Fruit fly (Drosophila melanogaster) whole organism, embryonic: ENCODE data around the gene Reg-2.

Experiments used
- B-H2 ChIP-seq: fragments of 200-800 bp; sonication (Bioruptor generic); optimal IDR thresholded peaks from 2 replicates; lab custom pipeline; 2018; ENCODE audit warnings: missing biosample characterization, mild to moderate bottlenecking, missing genetic modification characterization
- Bteb2 ChIP-seq: fragments of 200-800 bp; sonication (Bioruptor generic); optimal IDR thresholded peaks from 2 replicates; lab custom pipeline; 2016; ENCODE audit warnings: missing biosample characterization, missing genetic modification characterization
- CG10462 ChIP-seq: fragments of 200-800 bp; sonication (Bioruptor generic); optimal IDR thresholded peaks from 2 replicates; lab custom pipeline; 2016; ENCODE audit warnings: missing biosample characterization, missing genetic modification characterization
- CG12744 ChIP-seq: fragments of 200-800 bp; sonication (Bioruptor generic); optimal IDR thresholded peaks from 2 replicates; lab custom pipeline; 2016; ENCODE audit warnings: missing biosample characterization, missing genetic modification characterization
- CG15269 ChIP-seq: fragments of 200-800 bp; sonication (Bioruptor generic); optimal IDR thresholded peaks from 2 replicates; lab custom pipeline; 2018; ENCODE audit warnings: missing biosample characterization, mild to moderate bottlenecking, missing genetic modification characterization, moderate library complexity
- CG15514 ChIP-seq: fragments of 200-800 bp; sonication (Bioruptor generic); optimal IDR thresholded peaks from 3 replicates; lab custom pipeline; 2017; ENCODE audit warnings: missing biosample characterization, missing genetic modification characterization, mild to moderate bottlenecking, moderate library complexity, missing genetic modification reagents
- CG15696 ChIP-seq: fragments of 200-800 bp; sonication (Bioruptor generic); optimal IDR thresholded peaks from 2 replicates; lab custom pipeline; 2019; ENCODE audit warnings: missing biosample characterization, mild to moderate bottlenecking, missing genetic modification characterization, moderate library complexity
- CG16815 ChIP-seq: fragments of 200-800 bp; sonication (Bioruptor generic); optimal IDR thresholded peaks from 3 replicates; lab custom pipeline; 2017; ENCODE audit warnings: missing biosample characterization, mild to moderate bottlenecking, missing genetic modification characterization
- CG17829 ChIP-seq: fragments of 200-800 bp; optimal IDR thresholded peaks from 2 replicates; lab custom pipeline; 2019; ENCODE audit warnings: missing biosample characterization, mild to moderate bottlenecking, missing genetic modification characterization, moderate library complexity
- CG1832 ChIP-seq: fragments of 200-800 bp; sonication (Bioruptor generic); optimal IDR thresholded peaks from 2 replicates; lab custom pipeline; 2017; ENCODE audit warnings: missing biosample characterization, mild to moderate bottlenecking, missing genetic modification characterization, inconsistent platforms
- CG2712 ChIP-seq: fragments of 200-800 bp; optimal IDR thresholded peaks from 3 replicates; lab custom pipeline; 2019; ENCODE audit warnings: missing biosample characterization, mild to moderate bottlenecking, missing genetic modification characterization, moderate library complexity
- CG2875 ChIP-seq: fragments of 200-800 bp; sonication (Bioruptor generic); optimal IDR thresholded peaks from 2 replicates; lab custom pipeline; 2017; ENCODE audit warnings: missing biosample characterization, mild to moderate bottlenecking, missing genetic modification characterization, missing genetic modification reagents
- CG31224 ChIP-seq: fragments of 200-800 bp; sonication (Bioruptor generic); IDR thresholded peaks from 2 replicates; pipeline ENCODE4 v1.3.6; 2022; ENCODE audit warnings: missing biosample characterization, missing genetic modification characterization
- CG32772 ChIP-seq: fragments of 200-800 bp; sonication (Bioruptor generic); IDR thresholded peaks from 2 replicates; pipeline ENCODE4 v1.3.6; 2022; ENCODE audit warnings: missing biosample characterization, missing genetic modification characterization
- CG34422 ChIP-seq: fragments of 200-800 bp; sonication (Bioruptor generic); IDR thresholded peaks from 3 replicates; pipeline ENCODE4 v1.3.6; 2022; ENCODE audit warnings: missing biosample characterization, missing genetic modification characterization
- CG43689 ChIP-seq: fragments of 200-800 bp; sonication (Bioruptor generic); IDR thresholded peaks from 2 replicates; pipeline ENCODE4 v1.3.6; 2022; ENCODE audit warnings: missing biosample characterization, missing genetic modification characterization
- CG4730 ChIP-seq: fragments of 200-800 bp; sonication (Bioruptor generic); IDR thresholded peaks from 2 replicates; pipeline ENCODE4 v1.3.6; 2022; ENCODE audit warnings: missing biosample characterization, missing genetic modification characterization
- CG7271 ChIP-seq: fragments of 200-800 bp; sonication (Bioruptor generic); optimal IDR thresholded peaks from 2 replicates; lab custom pipeline; 2018; ENCODE audit warnings: missing biosample characterization, mild to moderate bottlenecking, missing genetic modification characterization, moderate library complexity
- CG8359 ChIP-seq: fragments of 200-800 bp; sonication (Bioruptor generic); optimal IDR thresholded peaks from 2 replicates; lab custom pipeline; 2017; ENCODE audit warnings: missing biosample characterization, mild to moderate bottlenecking, missing genetic modification characterization, borderline replicate concordance
- CG8765 ChIP-seq: fragments of 200-800 bp; sonication (Bioruptor generic); IDR thresholded peaks from 2 replicates; pipeline ENCODE4 v1.3.6; 2022; ENCODE audit warnings: missing biosample characterization, missing genetic modification characterization
- CG9215 ChIP-seq: fragments of 200-800 bp; sonication (Bioruptor generic); IDR thresholded peaks from 2 replicates; pipeline ENCODE4 v1.3.6; 2022; ENCODE audit warnings: missing biosample characterization, missing genetic modification characterization
- Dip3 ChIP-seq: fragments of 200-800 bp; sonication (Bioruptor generic); optimal IDR thresholded peaks from 3 replicates; lab custom pipeline; 2016; ENCODE audit warnings: missing biosample characterization, missing genetic modification characterization
- Dp ChIP-seq: fragments of 200-800 bp; sonication (Bioruptor generic); optimal IDR thresholded peaks from 2 replicates; lab custom pipeline; 2018; ENCODE audit warnings: missing biosample characterization, mild to moderate bottlenecking, missing genetic modification characterization, moderate library complexity
- Gug ChIP-seq: fragments of 200-800 bp; sonication (Bioruptor generic); IDR thresholded peaks from 4 replicates; pipeline ENCODE4 v1.3.6; 2022; ENCODE audit warnings: missing biosample characterization, missing genetic modification characterization
- HLH54F ChIP-seq: fragments of 200-800 bp; sonication (Bioruptor generic); optimal IDR thresholded peaks from 3 replicates; lab custom pipeline; 2016; ENCODE audit warnings: missing biosample characterization, missing genetic modification characterization
- Hmr ChIP-seq: fragments of 200-800 bp; sonication (Bioruptor generic); optimal IDR thresholded peaks from 3 replicates; lab custom pipeline; 2017; ENCODE audit warnings: mild to moderate bottlenecking, missing biosample characterization, missing genetic modification reagents, missing genetic modification characterization
- Max ChIP-seq: fragments of 200-800 bp; sonication (Bioruptor generic); optimal IDR thresholded peaks from 2 replicates; lab custom pipeline; 2016; ENCODE audit warnings: missing biosample characterization, mild to moderate bottlenecking, missing genetic modification characterization
- Mrtf ChIP-seq: fragments of 200-800 bp; sonication (Bioruptor generic); IDR thresholded peaks from 3 replicates; pipeline ENCODE4 v1.3.6; 2022; ENCODE audit warnings: missing biosample characterization, missing genetic modification characterization
- Sry-β ChIP-seq: fragments of 200-800 bp; sonication (Bioruptor generic); optimal IDR thresholded peaks from 2 replicates; lab custom pipeline; 2018; ENCODE audit warnings: missing biosample characterization, mild to moderate bottlenecking, missing genetic modification characterization, moderate library complexity
- Ssrp ChIP-seq: fragments of 200-800 bp; sonication (Bioruptor generic); optimal IDR thresholded peaks from 2 replicates; lab custom pipeline; 2018; ENCODE audit warnings: missing biosample characterization, mild to moderate bottlenecking, missing genetic modification characterization, moderate library complexity
- Vsx1 ChIP-seq: fragments of 200-800 bp; sonication (Bioruptor generic); optimal IDR thresholded peaks from 2 replicates; lab custom pipeline; 2017; ENCODE audit warnings: missing biosample characterization, mild to moderate bottlenecking, missing genetic modification characterization, missing genetic modification reagents
- ap ChIP-seq: fragments of 200-800 bp; sonication (Bioruptor generic); IDR thresholded peaks from 2 replicates; pipeline ENCODE4 v1.3.6; 2022; ENCODE audit warnings: missing biosample characterization, missing genetic modification characterization
- bbx ChIP-seq: fragments of 200-800 bp; sonication (Bioruptor generic); IDR thresholded peaks from 2 replicates; pipeline ENCODE4 v1.3.6; 2022; ENCODE audit warnings: missing biosample characterization, missing genetic modification characterization; ENCODE audit not compliant: partially characterized antibody
- bsh ChIP-seq, 2 experiments: fragments of 200-800 bp; sonication (Bioruptor generic); optimal IDR thresholded peaks; 2 replicates each; lab custom pipeline; 2017 to 2018; ENCODE audit warnings: mild to moderate bottlenecking in 2 of 2, missing biosample characterization in 2 of 2, missing genetic modification characterization in 2 of 2, moderate library complexity in 1 of 2
- dm ChIP-seq: fragments of 200-800 bp; sonication (Bioruptor generic); optimal IDR thresholded peaks from 3 replicates; lab custom pipeline; 2016; ENCODE audit warnings: missing biosample characterization, missing genetic modification characterization
- exex ChIP-seq: fragments of 200-800 bp; sonication (Bioruptor generic); optimal IDR thresholded peaks from 4 replicates; lab custom pipeline; 2018; ENCODE audit warnings: missing biosample characterization, mild to moderate bottlenecking, missing genetic modification characterization, moderate library complexity
- gfzf ChIP-seq: fragments of 200-800 bp; sonication (Bioruptor generic); optimal IDR thresholded peaks from 2 replicates; lab custom pipeline; 2016; ENCODE audit warnings: missing biosample characterization, mild to moderate bottlenecking, missing genetic modification characterization, moderate library complexity
- gro ChIP-seq: fragments of 200-800 bp; sonication (Bioruptor generic); optimal IDR thresholded peaks from 2 replicates; lab custom pipeline; 2016; ENCODE audit warnings: missing biosample characterization, missing genetic modification characterization
- klu ChIP-seq: fragments of 200-800 bp; sonication (Bioruptor generic); IDR thresholded peaks from 2 replicates; pipeline ENCODE4 v1.3.6; 2022; ENCODE audit warnings: missing biosample characterization, missing genetic modification characterization
- kni ChIP-seq: fragments of 200-800 bp; sonication (Bioruptor generic); optimal IDR thresholded peaks from 3 replicates; lab custom pipeline; 2017; ENCODE audit warnings: mild to moderate bottlenecking, missing biosample characterization, missing genetic modification reagents, missing genetic modification characterization
- onecut ChIP-seq: fragments of 200-800 bp; sonication (Bioruptor generic); IDR thresholded peaks from 2 replicates; pipeline ENCODE4 v1.3.6; 2022; ENCODE audit warnings: missing biosample characterization, missing genetic modification characterization
- pum ChIP-seq: fragments of 200-800 bp; sonication (Bioruptor generic); optimal IDR thresholded peaks from 2 replicates; lab custom pipeline; 2016; ENCODE audit warnings: missing biosample characterization, missing genetic modification characterization
- pzg ChIP-seq: fragments of 200-800 bp; sonication (Bioruptor generic); optimal IDR thresholded peaks from 3 replicates; lab custom pipeline; 2018; ENCODE audit warnings: missing biosample characterization, mild to moderate bottlenecking, missing genetic modification characterization, moderate library complexity
- sob ChIP-seq: fragments of 200-800 bp; sonication (Bioruptor generic); IDR thresholded peaks from 2 replicates; pipeline ENCODE4 v1.3.6; 2022; ENCODE audit warnings: missing biosample characterization, missing genetic modification characterization
- tio ChIP-seq: fragments of 200-800 bp; sonication (Bioruptor generic); optimal IDR thresholded peaks from 2 replicates; lab custom pipeline; 2017; ENCODE audit warnings: missing biosample characterization, missing genetic modification characterization, inconsistent platforms
- toy ChIP-seq: fragments of 200-800 bp; sonication (Bioruptor generic); IDR thresholded peaks from 2 replicates; pipeline ENCODE4 v1.3.6; 2022; ENCODE audit warnings: missing biosample characterization, missing genetic modification characterization
- trem ChIP-seq: fragments of 200-800 bp; optimal IDR thresholded peaks from 3 replicates; lab custom pipeline; 2019; ENCODE audit warnings: missing biosample characterization, mild to moderate bottlenecking, missing genetic modification characterization, moderate library complexity
- vfl ChIP-seq: fragments of 200-800 bp; sonication (Bioruptor generic); optimal IDR thresholded peaks from 2 replicates; lab custom pipeline; 2016; ENCODE audit warnings: missing biosample characterization, missing genetic modification characterization

Gene Reg-2

DNA sequence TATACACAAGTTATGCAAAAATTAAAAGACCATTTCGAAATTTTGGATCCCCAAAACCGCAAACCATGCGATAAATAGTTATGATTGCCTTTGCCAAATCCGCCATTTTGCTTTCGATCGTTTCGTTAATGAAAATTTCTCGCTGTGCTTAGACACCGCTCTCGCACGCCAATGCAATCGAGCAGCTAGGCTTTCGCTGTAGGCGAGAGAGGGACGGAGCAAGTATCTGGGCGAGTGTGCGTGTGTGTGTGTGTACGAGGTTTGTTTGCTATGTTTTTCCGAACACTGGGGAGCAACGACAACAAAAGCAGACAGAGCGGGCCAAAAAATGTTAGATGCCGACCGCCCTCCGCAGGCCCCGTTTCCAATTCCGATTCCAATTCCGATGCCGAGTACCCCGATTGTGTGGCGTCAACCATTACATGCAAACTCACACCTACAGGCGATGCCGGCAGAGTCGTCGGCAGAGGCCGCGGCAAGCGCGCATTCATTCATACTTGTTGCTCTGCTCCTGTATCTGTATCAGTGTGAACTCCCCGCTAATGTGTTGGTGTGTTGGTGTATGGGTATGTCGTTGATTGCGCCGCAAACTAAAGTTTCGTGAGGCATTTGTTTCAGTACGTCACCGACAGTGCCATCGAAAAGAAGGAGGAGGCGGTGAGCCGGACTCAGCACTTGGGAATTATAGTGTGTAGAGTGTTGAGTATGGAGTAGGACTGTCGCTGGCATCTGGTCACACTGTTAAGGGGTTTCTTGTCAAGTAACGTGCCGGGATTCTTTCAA is 21.6 kb upstream of the Reg-2 start (continued):
- TF ChIP-seq CG1832 (peak; percentile 74), sob (GFP tag; lab: Robert Waterston, UW) (peak; percentile 26), CG16815 (GFP tag; lab: Kevin White, UChicago) (peak; percentile 50), Max (GFP tag; lab: Kevin White, UChicago) (no peak), B-H2 (GFP tag; lab: Kevin White, UChicago) (peak; percentile 76), Ssrp (tag; lab: Kevin White, UChicago) (peak; percentile 17), tio (GFP tag; lab: Kevin White, UChicago) (no peak), CG17829 (tag; lab: Kevin White, UChicago) (peak; percentile 18), pzg (GFP tag; lab: Kevin White, UChicago) (peak; percentile 22), CG8359 (GFP tag; lab: Kevin White, UChicago) (no peak), Dip3 (GFP tag; lab: Kevin White, UChicago) (peak; percentile 50), Gug (GFP tag; lab: Robert Waterston, UW) (peak; percentile 76; the same call in 1 of the 4 replicates), exex (tag; lab: Kevin White, UChicago) (peak; percentile 86), CG9215 (peak; percentile 58), CG2712 (tag; lab: Kevin White, UChicago) (peak; percentile 46), CG32772 (peak; percentile 59), CG31224 (GFP tag; lab: Robert Waterston, UW) (peak; percentile 59), Mrtf (GFP tag; lab: Robert Waterston, UW) (peak; percentile 30; the same call in 1 of the 3 replicates), gro (GFP tag; lab: Kevin White, UChicago) (peak; percentile 76), CG43689 (GFP tag; lab: Robert Waterston, UW) (no peak), CG12744 (GFP tag; lab: Kevin White, UChicago) (no peak), CG4730 (GFP tag; lab: Robert Waterston, UW) (peak; percentile 8; the same call in 1 of the 2 replicates), toy (GFP tag; lab: Robert Waterston, UW) (no peak), bbx (GFP tag; lab: Robert Waterston, UW) (peak; percentile 52), trem (peak; percentile 4), onecut (GFP tag; lab: Robert Waterston, UW) (no peak), dm (GFP tag; lab: Kevin White, UChicago) (no peak), CG15696 (tag; lab: Kevin White, UChicago) (no peak), kni (GFP tag; lab: Kevin White, UChicago) (peak; percentile 100), bsh (GFP tag; optimal IDR thresholded peaks at IDR 0.05; lab: Kevin White, UChicago) (peak; percentile 44 to 47), vfl (GFP tag; lab: Kevin White, UChicago) (no peak), CG8765 (GFP tag; lab: Robert Waterston, UW) (peak; percentile 8; the same call in 1 of the 2 replicates), ap (0 out of 2 replicates have a peak, but pooled peaks have one; percentile 33), Sry-β (GFP tag; lab: Kevin White, UChicago) (no peak), Hmr (GFP tag; lab: Kevin White, UChicago) (peak; percentile 67), klu (GFP tag; lab: Robert Waterston, UW) (peak; percentile 50; the same call in 1 of the 2 replicates), pum (GFP tag; lab: Kevin White, UChicago) (no peak), Bteb2 (no peak), CG7271 (tag; lab: Kevin White, UChicago) (no peak), CG15514 (GFP tag; lab: Kevin White, UChicago) (peak; percentile 56), HLH54F (peak; percentile 60), CG2875 (peak; percentile 35), CG10462 (no peak), CG34422 (GFP tag; lab: Robert Waterston, UW) (peak; percentile 57; the same call in 2 of the 3 replicates), Dp (GFP tag; lab: Kevin White, UChicago) (no peak), gfzf (GFP tag; lab: Kevin White, UChicago) (peak; percentile 57), Vsx1 (GFP tag; lab: Kevin White, UChicago) (no peak), CG15269 (peak; percentile 31)
